Worm (Caenorhabditis elegans): ENCODE data around the gene F55A11.1.

- TF ChIP-seq nhr-85 (tag) (no peak), nhr-237 (tag; optimal IDR thresholded peaks at IDR 0.05) (no peak), hpl-2 (GFP tag; optimal IDR thresholded peaks at IDR 0.05) (no peak), ets-5 (GFP tag; IDR thresholded peaks at IDR 0.05) (no peak)
Measured at ce11 chrV:11776538-11776937, 12.4 kb upstream of the F55A11.1 start, which contains the start of gene F55A11.6.

Measured in whole organism, L1 larva.